Fruit fly (Drosophila melanogaster) whole organism, wandering third instar larva: ENCODE measurements around the gene Galt.

ENCODE experiments used
- HLH106 ChIP-seq: fragments of 200-800 bp; optimal IDR thresholded peaks from 3 replicates; lab custom pipeline; 2019; ENCODE audit warnings: missing biosample characterization, mild to moderate bottlenecking, missing genetic modification characterization, moderate library complexity
- Myc ChIP-seq: fragments of >200 bp; optimal IDR thresholded peaks from 2 replicates; lab custom pipeline; 2017
- Vsx2 ChIP-seq: fragments of 200-300, 225-300 bp; sonication (Bioruptor generic); optimal IDR thresholded peaks from 2 replicates; lab custom pipeline; 2018; ENCODE audit warnings: missing biosample characterization, missing genetic modification characterization; ENCODE audit not compliant: partially characterized antibody
- brk ChIP-seq: fragments of 200-800 bp; sonication (Bioruptor generic); optimal IDR thresholded peaks from 2 replicates; lab custom pipeline; 2016; ENCODE audit warnings: missing biosample characterization, mild to moderate bottlenecking, missing genetic modification characterization
- h ChIP-seq: fragments of 200-800 bp; sonication (Bioruptor generic); optimal IDR thresholded peaks from 3 replicates; lab custom pipeline; 2016; ENCODE audit warnings: missing biosample characterization, mild to moderate bottlenecking, missing genetic modification characterization
- sv ChIP-seq: fragments of 200-800 bp; sonication (Bioruptor generic); optimal IDR thresholded peaks from 3 replicates; lab custom pipeline; 2016; ENCODE audit warnings: missing biosample characterization, missing genetic modification characterization
- usp ChIP-seq: fragments of >200 bp; optimal IDR thresholded peaks from 2 replicates; lab custom pipeline; 2017; ENCODE audit warnings: missing biosample characterization, missing genetic modification characterization

DNA sequence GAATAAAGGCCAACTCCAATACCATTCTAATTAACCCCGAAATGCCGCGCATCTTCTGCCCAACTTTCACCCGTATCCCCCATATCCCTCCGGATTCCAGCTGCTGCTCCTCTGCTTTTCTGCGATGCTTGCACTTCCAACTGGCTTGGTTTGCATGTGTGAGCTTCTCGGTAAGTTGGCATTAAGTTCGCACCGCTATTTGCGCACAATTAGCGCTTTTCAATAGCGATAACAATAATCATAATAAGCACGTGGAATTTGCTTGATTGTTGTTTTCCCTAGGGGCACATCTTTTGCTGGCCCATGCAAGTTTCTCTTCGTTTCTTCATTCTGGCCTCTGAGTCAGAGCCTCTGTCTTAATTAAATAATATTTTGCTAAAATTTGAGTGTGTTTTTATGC lies 45.8 kb downstream of the Galt start:
- TF ChIP-seq brk (no peak), sv (no peak), Myc (lab: Kevin White, UChicago) (no peak), h (GFP tag; lab: Kevin White, UChicago) (no peak), Vsx2 (GFP tag; lab: Kevin White, UChicago) (no peak), usp (GFP tag; lab: Kevin White, UChicago) (no peak), HLH106 (tag; lab: Kevin White, UChicago) (no peak)
